Fruit fly (Drosophila melanogaster): ENCODE measurements around the gene CG32756.

CG32756 gene

DNA sequence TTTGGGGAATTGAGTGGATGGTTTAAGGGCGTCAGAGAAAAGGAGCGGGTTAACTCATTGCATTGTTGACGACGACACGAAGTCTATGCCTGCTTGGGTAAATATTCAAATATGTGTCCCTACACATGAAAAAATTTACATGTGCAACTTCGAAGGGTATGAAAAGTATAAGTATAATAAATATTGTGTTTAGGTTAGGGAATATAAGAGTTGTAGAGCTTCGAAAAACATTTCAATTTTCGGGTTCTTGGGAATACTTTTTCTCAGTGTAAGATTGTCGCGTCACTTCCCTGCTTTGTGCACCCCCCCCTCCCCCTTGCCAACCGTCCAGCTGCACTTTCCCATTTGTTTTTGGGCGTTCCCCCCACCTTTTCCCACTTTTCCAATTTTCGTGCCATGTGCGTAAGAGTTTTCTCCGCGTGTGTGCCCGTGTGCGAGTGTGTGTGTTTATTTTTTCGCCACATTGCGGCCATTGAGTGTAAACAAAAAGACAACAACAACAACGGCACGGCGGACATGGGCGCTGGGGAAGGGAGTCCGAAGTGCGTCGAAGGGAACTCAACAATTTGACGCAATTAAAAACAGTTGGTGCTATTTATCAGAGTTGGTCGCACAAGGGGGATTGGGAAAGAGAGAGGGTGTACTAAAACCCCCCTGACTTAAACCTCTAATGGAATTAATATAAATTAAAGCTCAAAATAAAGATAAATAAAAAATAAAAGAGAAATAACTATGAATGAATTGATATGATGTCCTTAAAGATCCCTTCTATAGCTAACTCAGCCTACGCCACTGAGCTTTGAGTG is 24.6 kb downstream of the CG32756 start (continued):
- no peak for TF ChIP-seq CG31224 (GFP tag; IDR thresholded peaks at IDR 0.05)
- TF ChIP-seq CG10274 (GFP tag; optimal IDR thresholded peaks at IDR 0.05): no peak
- peak; percentile 18 for TF ChIP-seq Blimp-1 (GFP tag; optimal IDR thresholded peaks at IDR 0.05)
- TF ChIP-seq repo (GFP tag; optimal IDR thresholded peaks at IDR 0.05): no peak
- TF ChIP-seq wdn (GFP tag; IDR thresholded peaks at IDR 0.05): no peak
- TF ChIP-seq CG18764 (GFP tag; optimal IDR thresholded peaks at IDR 0.05): no peak
- no peak for TF ChIP-seq CG13123 (GFP tag; optimal IDR thresholded peaks at IDR 0.05)
- no peak for TF ChIP-seq MBD-R2 (GFP tag; IDR thresholded peaks at IDR 0.05)
- TF ChIP-seq pnt (GFP tag; optimal IDR thresholded peaks at IDR 0.05): peak; percentile 28
- TF ChIP-seq seq (GFP tag; IDR thresholded peaks at IDR 0.05): no peak
- no peak; the same call in 1 of the 2 replicates for TF ChIP-seq onecut (GFP tag; IDR thresholded peaks at IDR 0.05)
- TF ChIP-seq CG12236 (GFP tag; optimal IDR thresholded peaks at IDR 0.05): no peak
- no peak for TF ChIP-seq mld (GFP tag; IDR thresholded peaks at IDR 0.05; ENCODE audit: partially characterized antibody)
- TF ChIP-seq CG4617 (GFP tag; optimal IDR thresholded peaks at IDR 0.05; ENCODE audit: borderline replicate concordance): no peak
- TF ChIP-seq CG8765 (GFP tag; IDR thresholded peaks at IDR 0.05): peak; percentile 6; the same call in 1 of the 2 replicates
- no peak for TF ChIP-seq NK7.1 (GFP tag; optimal IDR thresholded peaks at IDR 0.05)
- TF ChIP-seq E2f2 (GFP tag; IDR thresholded peaks at IDR 0.05): no peak
- TF ChIP-seq klu (GFP tag; IDR thresholded peaks at IDR 0.05): no peak
- no peak for TF ChIP-seq bowl (GFP tag; IDR thresholded peaks at IDR 0.05)
- TF ChIP-seq cg (GFP tag; optimal IDR thresholded peaks at IDR 0.05): peak; percentile 31
- peak; percentile 27; the same call in 1 of the 2 replicates for TF ChIP-seq Rx (GFP tag; IDR thresholded peaks at IDR 0.05)
- no peak for TF ChIP-seq Dll (GFP tag; IDR thresholded peaks at IDR 0.05; ENCODE audit: partially characterized antibody)
- TF ChIP-seq NfI (GFP tag; optimal IDR thresholded peaks at IDR 0.05): peak; percentile 35
- TF ChIP-seq Atf-2 (GFP tag; optimal IDR thresholded peaks at IDR 0.05): no peak
- TF ChIP-seq CG5180 (GFP tag; optimal IDR thresholded peaks at IDR 0.05): peak; percentile 67
- TF ChIP-seq H15 (GFP tag; IDR thresholded peaks at IDR 0.05): no peak
- TF ChIP-seq ap (GFP tag; IDR thresholded peaks at IDR 0.05): no peak
- no peak for TF ChIP-seq cato (GFP tag; optimal IDR thresholded peaks at IDR 0.05; ENCODE audit: borderline replicate concordance)
- no peak for TF ChIP-seq ash1 (GFP tag; optimal IDR thresholded peaks at IDR 0.05)
- TF ChIP-seq CG3847 (GFP tag; IDR thresholded peaks at IDR 0.05): no peak
- no peak for TF ChIP-seq dm (GFP tag; optimal IDR thresholded peaks at IDR 0.05)
- peak in 1 of 2 experiments; percentile 15 for TF ChIP-seq Pdp1 (GFP tag; optimal IDR thresholded peaks at IDR 0.05)
- no peak for TF ChIP-seq pb (GFP tag; optimal IDR thresholded peaks at IDR 0.05)
- no peak for TF ChIP-seq trh (GFP tag; optimal IDR thresholded peaks at IDR 0.05)
- peak; percentile 7 for TF ChIP-seq slou (GFP tag; optimal IDR thresholded peaks at IDR 0.05)
- TF ChIP-seq Bteb2 (GFP tag; optimal IDR thresholded peaks at IDR 0.05): no peak
- TF ChIP-seq C15 (GFP tag; IDR thresholded peaks at IDR 0.05): no peak
- TF ChIP-seq mirr (GFP tag; optimal IDR thresholded peaks at IDR 0.05): no peak
- peak; percentile 57 for TF ChIP-seq CG18599 (GFP tag; optimal IDR thresholded peaks at IDR 0.05)
- TF ChIP-seq CG17829 (tag; optimal IDR thresholded peaks at IDR 0.05): peak; percentile 64
- TF ChIP-seq D19B (GFP tag; optimal IDR thresholded peaks at IDR 0.05): peak; percentile 17
- TF ChIP-seq CG6272 (GFP tag; IDR thresholded peaks at IDR 0.05): 0 out of 2 replicates have a peak, but pooled peaks have one; percentile 17
- TF ChIP-seq CG10147 (GFP tag; optimal IDR thresholded peaks at IDR 0.05): peak; percentile 23
- no peak for TF ChIP-seq gro (GFP tag; optimal IDR thresholded peaks at IDR 0.05)
- peak; percentile 59 for TF ChIP-seq Ets65A (GFP tag)
- peak; percentile 22 for TF ChIP-seq Fer3 (tag; optimal IDR thresholded peaks at IDR 0.05)
- no peak for TF ChIP-seq hkb (optimal IDR thresholded peaks at IDR 0.05)
- TF ChIP-seq hkb (GFP tag; IDR thresholded peaks at IDR 0.05): no peak; the same call in 1 of the 2 replicates
- TF ChIP-seq vnd (GFP tag; IDR thresholded peaks at IDR 0.05; ENCODE audit: partially characterized antibody): no peak
- peak; percentile 60 for TF ChIP-seq dmrt11E (tag; optimal IDR thresholded peaks at IDR 0.05)
